Fruit fly (Drosophila melanogaster): ENCODE measurements around the gene CG14671.

The CG14671 gene

DNA sequence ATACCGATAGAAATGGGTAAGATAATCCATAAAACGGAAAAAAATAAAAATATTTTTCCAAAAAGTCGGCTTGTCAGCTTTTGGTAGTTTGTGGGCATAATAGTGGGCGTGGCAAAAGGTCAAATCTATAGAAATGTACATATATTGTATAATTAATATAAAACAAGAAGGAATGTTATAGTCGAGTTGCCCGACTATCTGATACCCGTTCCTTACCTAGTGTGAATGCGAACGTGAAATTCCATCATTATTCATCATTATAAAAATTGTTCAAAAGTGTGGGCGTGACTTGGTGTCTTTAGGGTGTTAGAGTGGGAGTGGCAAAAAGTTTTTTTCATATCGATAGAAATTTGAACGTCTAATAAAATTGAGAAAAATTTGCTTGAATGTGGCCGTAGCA is 13.0 kb downstream of the CG14671 start:
- TF ChIP-seq CG10462 (GFP tag; optimal IDR thresholded peaks at IDR 0.05), result no peak
- peak; percentile 72 for TF ChIP-seq HLH4C (GFP tag; IDR thresholded peaks at IDR 0.05; ENCODE audit: partially characterized antibody)
- TF ChIP-seq CG7745 (tag; optimal IDR thresholded peaks at IDR 0.05), result no peak
- TF ChIP-seq Deaf1 (tag; optimal IDR thresholded peaks at IDR 0.05), result no peak
- peak; percentile 10 for TF ChIP-seq gfzf (GFP tag; optimal IDR thresholded peaks at IDR 0.05)
- no peak for TF ChIP-seq Mrtf (GFP tag; IDR thresholded peaks at IDR 0.05)
- no peak for TF ChIP-seq luna (GFP tag; optimal IDR thresholded peaks at IDR 0.05)
- TF ChIP-seq wek (GFP tag; optimal IDR thresholded peaks at IDR 0.05), result no peak
- no peak for TF ChIP-seq CG15073 (GFP tag; optimal IDR thresholded peaks at IDR 0.05)
- no peak for TF ChIP-seq CG4707 (GFP tag; optimal IDR thresholded peaks at IDR 0.05)
- TF ChIP-seq bsh (GFP tag; optimal IDR thresholded peaks at IDR 0.05), result no peak
- TF ChIP-seq CG18476 (GFP tag; optimal IDR thresholded peaks at IDR 0.05), result no peak
- no peak for TF ChIP-seq B-H2 (GFP tag; optimal IDR thresholded peaks at IDR 0.05)
- no peak for TF ChIP-seq rib (GFP tag; IDR thresholded peaks at IDR 0.05)
- no peak for TF ChIP-seq CG7928 (GFP tag; optimal IDR thresholded peaks at IDR 0.05)
- peak; percentile 67 for TF ChIP-seq CG16813 (GFP tag; IDR thresholded peaks at IDR 0.05; ENCODE audit: partially characterized antibody)
- TF ChIP-seq Scr (GFP tag; IDR thresholded peaks at IDR 0.05; ENCODE audit: partially characterized antibody), result peak; percentile 42
- TF ChIP-seq Med (GFP tag), result peak; percentile 20
- TF ChIP-seq CG15514 (GFP tag; optimal IDR thresholded peaks at IDR 0.05), result no peak
- TF ChIP-seq MTF-1 (GFP tag; optimal IDR thresholded peaks at IDR 0.05; ENCODE audit: borderline replicate concordance), result no peak
- TF ChIP-seq CG3726 (GFP tag; IDR thresholded peaks at IDR 0.05), result no peak
- no peak for TF ChIP-seq Neu2 (GFP tag; optimal IDR thresholded peaks at IDR 0.05; ENCODE audit: borderline replicate concordance)
- no peak for TF ChIP-seq CG1832 (GFP tag; optimal IDR thresholded peaks at IDR 0.05)
- no peak for TF ChIP-seq CG3163 (GFP tag; optimal IDR thresholded peaks at IDR 0.05)
- no peak for TF ChIP-seq zf30C (GFP tag; optimal IDR thresholded peaks at IDR 0.05)
- no peak for TF ChIP-seq schlank (tag; optimal IDR thresholded peaks at IDR 0.05)
- TF ChIP-seq vnd (GFP tag; IDR thresholded peaks at IDR 0.05; ENCODE audit: partially characterized antibody), result no peak
- TF ChIP-seq Opbp (GFP tag; IDR thresholded peaks at IDR 0.05; ENCODE audit: partially characterized antibody), result peak; percentile 15; the same call in 1 of the 3 replicates
- TF ChIP-seq Jarid2 (GFP tag; optimal IDR thresholded peaks at IDR 0.05), result no peak
- 0 out of 2 replicates have a peak, but pooled peaks have one; percentile 33 for TF ChIP-seq ato (GFP tag; IDR thresholded peaks at IDR 0.05; ENCODE audit: partially characterized antibody)
- TF ChIP-seq zen (tag; optimal IDR thresholded peaks at IDR 0.05), result no peak
- TF ChIP-seq gcm (GFP tag; optimal IDR thresholded peaks at IDR 0.05), result no peak
- no peak for TF ChIP-seq tap (tag; optimal IDR thresholded peaks at IDR 0.05)
- TF ChIP-seq knrl (GFP tag; IDR thresholded peaks at IDR 0.05; ENCODE audit: partially characterized antibody), result no peak
- no peak for TF ChIP-seq Pdp1 (GFP tag; optimal IDR thresholded peaks at IDR 0.05)
- no peak for TF ChIP-seq CG15269 (tag; optimal IDR thresholded peaks at IDR 0.05)
- no peak for TF ChIP-seq CG7556 (GFP tag; optimal IDR thresholded peaks at IDR 0.05)
- TF ChIP-seq kay (GFP tag; optimal IDR thresholded peaks at IDR 0.05), result no peak
- no peak for TF ChIP-seq CG2129 (GFP tag; IDR thresholded peaks at IDR 0.05; ENCODE audit: partially characterized antibody)
- no peak for TF ChIP-seq CG5953 (GFP tag; IDR thresholded peaks at IDR 0.05)
- TF ChIP-seq D19A (tag; optimal IDR thresholded peaks at IDR 0.05), result no peak
- no peak for TF ChIP-seq Hr51 (GFP tag; optimal IDR thresholded peaks at IDR 0.05)
- TF ChIP-seq jing (GFP tag; optimal IDR thresholded peaks at IDR 0.05), result no peak
- TF ChIP-seq CG14667 (GFP tag; IDR thresholded peaks at IDR 0.05), result no peak
- no peak for TF ChIP-seq chinmo (GFP tag; IDR thresholded peaks at IDR 0.05; ENCODE audit: partially characterized antibody)
- TF ChIP-seq tll (GFP tag; optimal IDR thresholded peaks at IDR 0.05), result no peak
- no peak for TF ChIP-seq pan (optimal IDR thresholded peaks at IDR 0.05)
- TF ChIP-seq pan (GFP tag; optimal IDR thresholded peaks at IDR 0.05 in 1 of 2, IDR thresholded peaks at IDR 0.05 in 1 of 2), result no peak
